Worm (Caenorhabditis elegans) whole organism, young adult: ENCODE data around the gene nspc-10.

Experiments used
- ceh-79 ChIP-seq: sonication (generic microtip); optimal IDR thresholded peaks from 2 replicates; lab custom pipeline; 2017; ENCODE audit warnings: mild to moderate bottlenecking, missing genetic modification characterization, missing compliant biosample characterization
- hsf-1 ChIP-seq: fragments of 200-800 bp; sonication (Bioruptor generic); IDR thresholded peaks from 2 replicates; pipeline ENCODE4 v1.3.6; 2022; ENCODE audit warnings: missing genetic modification reagents, missing genetic modification characterization, missing compliant biosample characterization
- pha-4 ChIP-seq: fragments of 150-350 bp; sonication (generic microtip); optimal IDR thresholded peaks from 2 replicates; lab custom pipeline; 2014; ENCODE audit warnings: missing biosample characterization, missing genetic modification reagents, missing genetic modification characterization
- ztf-18 ChIP-seq: sonication (generic microtip); optimal IDR thresholded peaks from 2 replicates; lab custom pipeline; 2016; ENCODE audit warnings: missing genotype, mild to moderate bottlenecking, missing genetic modification characterization, missing compliant biosample characterization

ce11 chrX:12317560-12317959 is 25.8 kb upstream of the nspc-10 start:
- TF ChIP-seq pha-4 (tag; lab: Kevin White, UChicago) (no peak), hsf-1 (GFP tag; lab: Robert Waterston, UW) (no peak), ceh-79 (no peak), ztf-18 (tag; lab: Kevin White, UChicago) (no peak)
